Fruit fly (Drosophila melanogaster): Measurements from ENCODE around the gene CG5078.
A peak's percentile ranks its signal among the peaks of the same experiment; 100 is the strongest.

CG5078 gene

DNA sequence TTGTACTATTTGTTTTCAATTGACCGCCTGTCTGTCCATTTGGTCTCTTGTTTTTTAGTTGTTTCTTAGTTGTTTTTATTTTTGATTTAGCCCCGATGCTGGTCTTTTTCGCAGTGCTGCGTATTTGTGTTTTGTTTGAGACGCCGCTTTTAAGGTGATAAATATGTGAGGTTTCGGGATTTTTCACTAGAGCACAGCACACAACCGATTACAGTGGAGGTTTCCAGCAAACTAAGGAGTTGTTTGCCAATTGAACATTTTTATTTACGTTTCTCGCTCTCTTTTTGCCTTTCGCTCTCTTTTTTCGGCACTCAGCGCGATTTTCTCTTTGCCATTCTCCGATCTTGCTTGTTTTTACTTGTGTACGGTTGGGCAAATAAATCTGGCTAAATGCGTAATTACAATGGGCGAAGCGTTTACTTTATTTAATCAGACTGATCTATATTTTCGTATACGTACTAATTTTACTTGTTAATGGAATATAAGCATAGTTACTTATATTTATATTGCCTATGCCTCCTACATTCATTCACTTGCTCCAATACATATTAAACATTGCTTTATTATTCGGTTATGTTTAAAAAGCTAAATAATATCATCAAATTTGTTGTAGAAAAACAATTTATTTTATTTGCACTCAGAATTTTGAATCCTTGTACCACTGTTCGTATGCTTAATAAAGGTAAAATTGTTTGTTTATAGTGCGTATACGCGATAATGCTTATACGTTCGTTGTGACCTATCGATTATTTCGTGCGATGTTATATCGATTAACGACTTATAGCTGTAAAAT lies 34.5 kb downstream of the CG5078 start, which contains the start of gene Rcd2 (continued):
- TF ChIP-seq CG32772 (GFP tag; IDR thresholded peaks at IDR 0.05) (peak; percentile 41; the same call in 1 of the 2 replicates), CG10654 (GFP tag; optimal IDR thresholded peaks at IDR 0.05) (peak; percentile 61), otp (GFP tag; IDR thresholded peaks at IDR 0.05) (no peak), Meics (GFP tag; optimal IDR thresholded peaks at IDR 0.05) (peak; percentile 93), CG7963 (GFP tag; IDR thresholded peaks at IDR 0.05; ENCODE audit: partially characterized antibody) (peak; percentile 64), knrl (GFP tag; IDR thresholded peaks at IDR 0.05; ENCODE audit: partially characterized antibody) (peak; percentile 86), CG12942 (GFP tag; optimal IDR thresholded peaks at IDR 0.05) (peak; percentile 51), vnd (GFP tag; IDR thresholded peaks at IDR 0.05; ENCODE audit: partially characterized antibody) (peak; percentile 83), Oli (tag; optimal IDR thresholded peaks at IDR 0.05) (peak; percentile 80), Hey (tag; optimal IDR thresholded peaks at IDR 0.05) (no peak), onecut (GFP tag; IDR thresholded peaks at IDR 0.05) (peak; percentile 43; the same call in 1 of the 2 replicates), CG2202 (tag; optimal IDR thresholded peaks at IDR 0.05) (peak; percentile 15), Dbx (GFP tag; IDR thresholded peaks at IDR 0.05) (peak; percentile 86), fd3F (GFP tag; optimal IDR thresholded peaks at IDR 0.05) (peak; percentile 84), CG1024 (GFP tag; IDR thresholded peaks at IDR 0.05) (no peak), BEAF-32 (GFP tag; optimal IDR thresholded peaks at IDR 0.05) (peak; percentile 83), CG15514 (GFP tag; optimal IDR thresholded peaks at IDR 0.05) (peak; percentile 79), MBD-R2 (GFP tag; IDR thresholded peaks at IDR 0.05) (peak; percentile 22; the same call in 1 of the 2 replicates), CG8924 (tag; optimal IDR thresholded peaks at IDR 0.05) (peak; percentile 92), CG12391 (tag; optimal IDR thresholded peaks at IDR 0.05) (peak; percentile 86), lbe (GFP tag; optimal IDR thresholded peaks at IDR 0.05) (no peak), Hr39 (optimal IDR thresholded peaks at IDR 0.05) (no peak), H15 (GFP tag; IDR thresholded peaks at IDR 0.05) (peak; percentile 62; the same call in 2 of the 3 replicates), Bdp1 (GFP tag; optimal IDR thresholded peaks at IDR 0.05) (peak; percentile 49), schlank (tag; optimal IDR thresholded peaks at IDR 0.05) (peak; percentile 68), slp2 (GFP tag; optimal IDR thresholded peaks at IDR 0.05) (peak; percentile 54), bsh (GFP tag; optimal IDR thresholded peaks at IDR 0.05) (peak; percentile 47 to 59), CG17802 (tag; optimal IDR thresholded peaks at IDR 0.05) (no peak), en (GFP tag; optimal IDR thresholded peaks at IDR 0.05) (no peak), emc (GFP tag; optimal IDR thresholded peaks at IDR 0.05) (peak; percentile 57), Spps (tag; optimal IDR thresholded peaks at IDR 0.05) (peak; percentile 21), CG2116 (GFP tag; optimal IDR thresholded peaks at IDR 0.05) (peak; percentile 32), Nf-YC (tag; optimal IDR thresholded peaks at IDR 0.05) (peak; percentile 86), pzg (GFP tag; optimal IDR thresholded peaks at IDR 0.05) (peak; percentile 57), run (tag; optimal IDR thresholded peaks at IDR 0.05) (peak; percentile 89), disco-r (GFP tag; optimal IDR thresholded peaks at IDR 0.05) (no peak), CG30431 (GFP tag; optimal IDR thresholded peaks at IDR 0.05) (no peak), bbx (GFP tag; IDR thresholded peaks at IDR 0.05; ENCODE audit: partially characterized antibody) (peak; percentile 96), exex (tag; optimal IDR thresholded peaks at IDR 0.05) (peak; percentile 85), grn (GFP tag; optimal IDR thresholded peaks at IDR 0.05) (no peak), YL-1 (GFP tag; optimal IDR thresholded peaks at IDR 0.05) (peak; percentile 49), Xbp1 (GFP tag; optimal IDR thresholded peaks at IDR 0.05) (peak; percentile 51), CG7271 (tag; optimal IDR thresholded peaks at IDR 0.05) (peak; percentile 58), Sry-δ (GFP tag; optimal IDR thresholded peaks at IDR 0.05) (peak; percentile 43), CG11247 (GFP tag; IDR thresholded peaks at IDR 0.05) (peak; percentile 66; the same call in 1 of the 2 replicates), CG7839 (tag; optimal IDR thresholded peaks at IDR 0.05) (peak; percentile 91), CG2199 (GFP tag; IDR thresholded peaks at IDR 0.05) (no peak), CG8290 (GFP tag; optimal IDR thresholded peaks at IDR 0.05) (peak; percentile 2), CG8290 (tag; optimal IDR thresholded peaks at IDR 0.05) (peak; percentile 7 to 88)
